Fruit fly (Drosophila melanogaster) whole organism, embryonic: ENCODE measurements around the gene CG43737.
A peak's percentile ranks its signal among the peaks of the same experiment; 100 is the strongest.

ENCODE experiments used
- ATbp ChIP-seq: fragments of 200-800 bp; sonication (Bioruptor generic); optimal IDR thresholded peaks from 2 replicates; lab custom pipeline; 2017; ENCODE audit warnings: missing biosample characterization, mild to moderate bottlenecking, missing genetic modification characterization, missing genetic modification reagents
- Ada2b ChIP-seq: fragments of 200-800 bp; sonication (Bioruptor generic); IDR thresholded peaks from 2 replicates; pipeline ENCODE4 v1.3.6; 2022; ENCODE audit warnings: missing biosample characterization, missing genetic modification characterization
- CG11093 ChIP-seq: fragments of 200-800 bp; sonication (Bioruptor generic); IDR thresholded peaks from 3 replicates; pipeline ENCODE4 v1.3.6; 2022; ENCODE audit warnings: missing biosample characterization, missing genetic modification characterization
- CG13296 ChIP-seq: fragments of 200-800 bp; sonication (Bioruptor generic); optimal IDR thresholded peaks from 3 replicates; lab custom pipeline; 2018; ENCODE audit warnings: missing biosample characterization, mild to moderate bottlenecking, missing genetic modification characterization
- CG14965 ChIP-seq: fragments of 200-800 bp; sonication (Bioruptor generic); optimal IDR thresholded peaks from 2 replicates; lab custom pipeline; 2016; ENCODE audit warnings: missing biosample characterization, missing genetic modification characterization, borderline replicate concordance
- CG15269 ChIP-seq: fragments of 200-800 bp; sonication (Bioruptor generic); optimal IDR thresholded peaks from 2 replicates; lab custom pipeline; 2018; ENCODE audit warnings: missing biosample characterization, mild to moderate bottlenecking, missing genetic modification characterization, moderate library complexity
- CG1792 ChIP-seq: fragments of 200-800 bp; sonication (Bioruptor generic); optimal IDR thresholded peaks from 2 replicates; lab custom pipeline; 2016; ENCODE audit warnings: missing biosample characterization, missing genetic modification characterization
- CG18262 ChIP-seq: fragments of 200-800 bp; optimal IDR thresholded peaks from 3 replicates; lab custom pipeline; 2019; ENCODE audit warnings: missing biosample characterization, mild to moderate bottlenecking, missing genetic modification characterization, moderate library complexity
- CG18599 ChIP-seq: fragments of 200-800 bp; sonication (Bioruptor generic); optimal IDR thresholded peaks from 3 replicates; lab custom pipeline; 2017; ENCODE audit warnings: missing biosample characterization, missing genetic modification characterization, mild to moderate bottlenecking, moderate library complexity, missing genetic modification reagents
- CG2678 ChIP-seq: fragments of 200-800 bp; sonication (Bioruptor generic); optimal IDR thresholded peaks from 3 replicates; lab custom pipeline; 2019; ENCODE audit warnings: missing biosample characterization, mild to moderate bottlenecking, missing genetic modification characterization, moderate library complexity
- CG32772 ChIP-seq: fragments of 200-800 bp; sonication (Bioruptor generic); IDR thresholded peaks from 2 replicates; pipeline ENCODE4 v1.3.6; 2022; ENCODE audit warnings: missing biosample characterization, missing genetic modification characterization
- CG4424 ChIP-seq: fragments of 200-800 bp; sonication (Bioruptor generic); optimal IDR thresholded peaks from 3 replicates; lab custom pipeline; 2016; ENCODE audit warnings: missing biosample characterization, missing genetic modification characterization
- CG4730 ChIP-seq: fragments of 200-800 bp; sonication (Bioruptor generic); IDR thresholded peaks from 2 replicates; pipeline ENCODE4 v1.3.6; 2022; ENCODE audit warnings: missing biosample characterization, missing genetic modification characterization
- CG4854 ChIP-seq: fragments of 200-800 bp; sonication (Bioruptor generic); optimal IDR thresholded peaks from 2 replicates; lab custom pipeline; 2016; ENCODE audit warnings: missing biosample characterization, missing genetic modification characterization, inconsistent platforms
- CG6683 ChIP-seq: fragments of 200-800 bp; sonication (Bioruptor generic); optimal IDR thresholded peaks from 2 replicates; lab custom pipeline; 2017; ENCODE audit warnings: missing biosample characterization, mild to moderate bottlenecking, missing genetic modification characterization, missing genetic modification reagents
- CG6854 ChIP-seq: fragments of 200-800 bp; sonication (Bioruptor generic); optimal IDR thresholded peaks from 3 replicates; lab custom pipeline; 2017; ENCODE audit warnings: missing biosample characterization, mild to moderate bottlenecking, missing genetic modification characterization
- CG7357 ChIP-seq: fragments of 200-800 bp; sonication (Bioruptor generic); IDR thresholded peaks from 3 replicates; pipeline ENCODE4 v1.3.6; 2022; ENCODE audit warnings: missing biosample characterization, missing genetic modification characterization
- CG8388 ChIP-seq: fragments of 200-800 bp; sonication (Bioruptor generic); optimal IDR thresholded peaks from 2 replicates; lab custom pipeline; 2019; ENCODE audit warnings: missing biosample characterization, mild to moderate bottlenecking, missing genetic modification characterization, moderate library complexity
- Fer1 ChIP-seq: fragments of 200-800 bp; sonication (Bioruptor generic); optimal IDR thresholded peaks from 2 replicates; lab custom pipeline; 2017; ENCODE audit warnings: missing biosample characterization, mild to moderate bottlenecking, missing genetic modification characterization
- Gug ChIP-seq: fragments of 200-800 bp; sonication (Bioruptor generic); IDR thresholded peaks from 4 replicates; pipeline ENCODE4 v1.3.6; 2022; ENCODE audit warnings: missing biosample characterization, missing genetic modification characterization
- H2.0 ChIP-seq: fragments of 200-800 bp; sonication (Bioruptor generic); IDR thresholded peaks from 2 replicates; pipeline ENCODE4 v1.3.6; 2022; ENCODE audit warnings: missing biosample characterization, missing genetic modification characterization
- HLH4C ChIP-seq: fragments of 200-800 bp; sonication (Bioruptor generic); IDR thresholded peaks from 3 replicates; pipeline ENCODE4 v1.3.6; 2022; ENCODE audit warnings: missing biosample characterization, missing genetic modification characterization; ENCODE audit not compliant: partially characterized antibody
- Hr39 ChIP-seq: fragments of >200 bp; optimal IDR thresholded peaks from 2 replicates; lab custom pipeline; 2017
- Med ChIP-seq: fragments of 200-800 bp; sonication (Bioruptor generic); peaks from one replicate; lab custom pipeline; 2016; ENCODE audit warnings: missing biosample characterization, missing genetic modification characterization, mild to moderate bottlenecking, inconsistent platforms, moderate library complexity
- NK7.1 ChIP-seq: fragments of 200-800 bp; sonication (Bioruptor generic); optimal IDR thresholded peaks from 3 replicates; lab custom pipeline; 2016; ENCODE audit warnings: missing biosample characterization, missing genetic modification characterization
- az2 ChIP-seq: fragments of 200-800 bp; sonication (Bioruptor generic); optimal IDR thresholded peaks from 3 replicates; lab custom pipeline; 2016; ENCODE audit warnings: missing biosample characterization, missing genetic modification characterization
- bab2 ChIP-seq: fragments of 200-800 bp; sonication (Bioruptor generic); optimal IDR thresholded peaks from 2 replicates; lab custom pipeline; 2016; ENCODE audit warnings: missing biosample characterization, missing genetic modification characterization
- corto ChIP-seq: fragments of 200-800 bp; sonication (Bioruptor generic); optimal IDR thresholded peaks from 2 replicates; lab custom pipeline; 2016; ENCODE audit warnings: missing biosample characterization, mild to moderate bottlenecking, missing genetic modification characterization, moderate library complexity
- crp ChIP-seq, 2 experiments: fragments of 200-800 bp; sonication (Bioruptor generic); optimal IDR thresholded peaks; 2 replicates in 1 of 2; 3 replicates in 1 of 2; lab custom pipeline; 2017; ENCODE audit warnings: missing biosample characterization in 2 of 2, missing genetic modification characterization in 2 of 2, mild to moderate bottlenecking in 1 of 2, moderate library complexity in 1 of 2
- dm ChIP-seq: fragments of 200-800 bp; sonication (Bioruptor generic); optimal IDR thresholded peaks from 3 replicates; lab custom pipeline; 2016; ENCODE audit warnings: missing biosample characterization, missing genetic modification characterization
- dpn ChIP-seq, 2 experiments: fragments of 200-800 bp; sonication (Bioruptor generic); optimal IDR thresholded peaks; 3 replicates each; lab custom pipeline; 2016; ENCODE audit warnings: missing biosample characterization in 2 of 2, missing genetic modification characterization in 2 of 2
- fd3F ChIP-seq: fragments of 200-800 bp; sonication (Bioruptor generic); optimal IDR thresholded peaks from 2 replicates; lab custom pipeline; 2018; ENCODE audit warnings: missing biosample characterization, mild to moderate bottlenecking, missing genetic modification characterization, moderate library complexity
- fd96Cb ChIP-seq: fragments of 200-800 bp; sonication (Bioruptor generic); optimal IDR thresholded peaks from 2 replicates; lab custom pipeline; 2018; ENCODE audit warnings: missing biosample characterization, mild to moderate bottlenecking, missing genetic modification characterization, moderate library complexity
- gsb ChIP-seq: fragments of 200-800 bp; sonication (Bioruptor generic); IDR thresholded peaks from 2 replicates; pipeline ENCODE4 v1.3.6; 2022; ENCODE audit warnings: missing biosample characterization, missing genetic modification characterization
- ind ChIP-seq: fragments of 200-800 bp; sonication (Bioruptor generic); optimal IDR thresholded peaks from 3 replicates; lab custom pipeline; 2016; ENCODE audit warnings: missing biosample characterization, missing genetic modification characterization
- insv ChIP-seq, 2 experiments: fragments of 200-800 bp; sonication (Bioruptor generic); optimal IDR thresholded peaks; 3 replicates each; lab custom pipeline; 2016 to 2018; ENCODE audit warnings: missing biosample characterization in 2 of 2, missing genetic modification characterization in 2 of 2
- kay ChIP-seq: fragments of 200-800 bp; sonication (Bioruptor generic); optimal IDR thresholded peaks from 2 replicates; lab custom pipeline; 2016; ENCODE audit warnings: missing biosample characterization, missing genetic modification characterization
- repo ChIP-seq: fragments of 200-800 bp; sonication (Bioruptor generic); optimal IDR thresholded peaks from 2 replicates; lab custom pipeline; 2016; ENCODE audit warnings: missing biosample characterization, missing genetic modification characterization
- ro ChIP-seq: fragments of 200-800 bp; sonication (Bioruptor generic); IDR thresholded peaks from 2 replicates; pipeline ENCODE4 v1.3.6; 2022; ENCODE audit warnings: missing biosample characterization, missing genetic modification characterization
- row ChIP-seq: fragments of 200-800 bp; sonication (Bioruptor generic); IDR thresholded peaks from 3 replicates; pipeline ENCODE4 v1.3.6; 2022; ENCODE audit warnings: missing biosample characterization, missing genetic modification characterization
- sens-2 ChIP-seq: fragments of 200-800 bp; sonication (Bioruptor generic); IDR thresholded peaks from 2 replicates; pipeline ENCODE4 v1.3.6; 2022; ENCODE audit warnings: missing biosample characterization, missing genetic modification characterization
- seq ChIP-seq: fragments of 200-800 bp; sonication (Bioruptor generic); IDR thresholded peaks from 2 replicates; pipeline ENCODE4 v1.3.6; 2022; ENCODE audit warnings: missing biosample characterization, missing genetic modification characterization
- tna ChIP-seq: fragments of 200-800 bp; sonication (Bioruptor generic); IDR thresholded peaks from 2 replicates; pipeline ENCODE4 v1.3.6; 2022; ENCODE audit warnings: missing biosample characterization, missing genetic modification characterization; ENCODE audit not compliant: partially characterized antibody
- trh ChIP-seq: fragments of 200-800 bp; sonication (Bioruptor generic); optimal IDR thresholded peaks from 2 replicates; lab custom pipeline; 2016; ENCODE audit warnings: missing biosample characterization, missing genetic modification characterization
- ttk ChIP-seq: fragments of 200-800 bp; sonication (Bioruptor generic); IDR thresholded peaks from 2 replicates; pipeline ENCODE4 v2.1.2; 2022; ENCODE audit warnings: missing biosample characterization, missing genetic modification characterization
- wdn ChIP-seq: fragments of 200-800 bp; sonication (Bioruptor generic); IDR thresholded peaks from 2 replicates; pipeline ENCODE4 v1.3.6; 2022; ENCODE audit warnings: missing biosample characterization, missing genetic modification characterization
- wek ChIP-seq: fragments of 200-800 bp; sonication (Bioruptor generic); optimal IDR thresholded peaks from 3 replicates; lab custom pipeline; 2018; ENCODE audit warnings: missing biosample characterization, mild to moderate bottlenecking, missing genetic modification characterization, moderate library complexity

The CG43737 gene

dm6 chrX:15221076-15221475 is 45.8 kb downstream of the CG43737 start, which contains the start of gene CG43075:
CG43075 (minus strand) TSS chrX:15221176.
- TF ChIP-seq ro (no peak), kay (GFP tag; lab: Kevin White, UChicago) (no peak), az2 (GFP tag; lab: Kevin White, UChicago) (no peak), Gug (no peak), CG4730 (GFP tag; lab: Robert Waterston, UW) (no peak), wek (GFP tag; lab: Kevin White, UChicago) (no peak), Hr39 (lab: Kevin White, UChicago) (no peak), CG6854 (GFP tag; lab: Kevin White, UChicago) (no peak)

- TF ChIP-seq row (GFP tag; lab: Robert Waterston, UW) (no peak), insv (GFP tag; optimal IDR thresholded peaks at IDR 0.05; lab: Kevin White, UChicago) (no peak), CG7357 (GFP tag; lab: Robert Waterston, UW) (no peak), corto (GFP tag; lab: Kevin White, UChicago) (no peak), wdn (GFP tag; lab: Robert Waterston, UW) (no peak), gsb (GFP tag; lab: Robert Waterston, UW) (no peak), fd96Cb (no peak), CG6683 (GFP tag; lab: Kevin White, UChicago) (no peak), ATbp (GFP tag; lab: Kevin White, UChicago) (no peak)
These were observed 48.2 kb downstream of the CG43737 start, which contains the start of gene CG43076 for dm6 chrX:15223482-15223881. CG43076 (minus strand) TSS chrX:15223582.

- TF ChIP-seq sens-2 (GFP tag; lab: Robert Waterston, UW) (no peak), trh (GFP tag; lab: Kevin White, UChicago) (no peak), CG13296 (GFP tag; lab: Kevin White, UChicago) (no peak), HLH4C (GFP tag; lab: Robert Waterston, UW) (no peak), dm (GFP tag; lab: Kevin White, UChicago) (no peak), tna (GFP tag; lab: Robert Waterston, UW) (no peak), CG1792 (GFP tag; lab: Kevin White, UChicago) (no peak), fd3F (GFP tag; lab: Kevin White, UChicago) (no peak), bab2 (GFP tag; lab: Kevin White, UChicago) (no peak), CG4424 (GFP tag; lab: Kevin White, UChicago) (no peak), repo (no peak), CG4854 (GFP tag; lab: Kevin White, UChicago) (no peak), CG8388 (GFP tag; lab: Kevin White, UChicago) (no peak), CG18262 (tag; lab: Kevin White, UChicago) (no peak), NK7.1 (GFP tag; lab: Kevin White, UChicago) (no peak), H2.0 (GFP tag; lab: Robert Waterston, UW) (no peak), crp (GFP tag; optimal IDR thresholded peaks at IDR 0.05; lab: Kevin White, UChicago) (no peak)
These were observed 54.5 kb downstream of the CG43737 start, which contains the start of gene CG9101 for dm6 chrX:15229775-15230174. CG9101 (minus strand) TSS chrX:15229875.

- peak; percentile 48; the same call in 1 of the 2 replicates for TF ChIP-seq ttk
- 0 out of 3 replicates have a peak, but pooled peaks have one; percentile 20 for TF ChIP-seq CG11093
- no peak for TF ChIP-seq dpn (GFP tag; optimal IDR thresholded peaks at IDR 0.05; lab: Kevin White, UChicago)
- TF ChIP-seq CG2678 (tag; lab: Kevin White, UChicago) = peak; percentile 20
- peak; percentile 18; the same call in 1 of the 2 replicates for TF ChIP-seq H2.0 (GFP tag; lab: Robert Waterston, UW)
- TF ChIP-seq Ada2b (GFP tag; lab: Robert Waterston, UW) = peak; percentile 38; the same call in 1 of the 2 replicates
- 0 out of 2 replicates have a peak, but pooled peaks have one; percentile 27 for TF ChIP-seq CG32772 (GFP tag; lab: Robert Waterston, UW)
- TF ChIP-seq seq = no peak
- TF ChIP-seq ind (GFP tag; lab: Kevin White, UChicago) = peak; percentile 2
- no peak for TF ChIP-seq CG14965 (GFP tag; lab: Kevin White, UChicago)
- peak; percentile 72 for TF ChIP-seq Med (GFP tag; lab: Kevin White, UChicago)
- TF ChIP-seq CG18599 (GFP tag; lab: Kevin White, UChicago) = peak; percentile 23
- peak; percentile 31 for TF ChIP-seq CG15269 (tag; lab: Kevin White, UChicago)
- TF ChIP-seq Fer1 (GFP tag; lab: Kevin White, UChicago) = peak; percentile 6
These were observed 60.0 kb downstream of the CG43737 start for dm6 chrX:15235252-15235651.
